Comparison of ENCODE assay signal across 4 fruit fly cellular contexts in the genomic region with DNA sequence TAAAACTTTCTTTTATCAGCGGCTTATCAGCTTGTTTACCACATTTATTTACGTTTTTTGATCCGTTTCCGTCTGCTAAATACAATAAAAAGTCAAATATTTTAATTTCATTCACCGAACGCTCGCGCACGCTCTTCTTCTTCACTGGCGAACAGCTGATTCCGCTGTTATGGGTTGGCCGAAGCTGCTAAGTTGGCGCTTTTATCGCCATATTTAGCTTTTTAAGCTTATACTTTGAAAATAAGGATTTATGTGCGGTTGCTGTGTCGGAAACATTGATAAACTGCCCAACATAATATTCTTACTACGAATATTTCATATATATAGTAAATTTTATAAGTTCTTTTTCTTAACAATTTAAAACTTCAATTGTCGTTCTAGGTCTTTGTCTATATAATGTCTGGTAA.
TF ChIP-seq lines count a peak whose summit lies in the region.

Naprt (minus strand) TSS at position 159 of the 407 bp plus-strand sequence.

- TF ChIP-seq CTCF in whole organism, embryonic (GFP tag; optimal IDR thresholded peaks at IDR 0.05; lab: Kevin White, UChicago) = no peak

TF ChIP-seq in whole organism, adult, 20 proteins besides CTCF, POLR2A, EP300 and RAD21:
- TF ChIP-seq Hr96 (GFP tag; optimal IDR thresholded peaks at IDR 0.05; lab: Kevin White, UChicago) (no peak), CG5204 (GFP tag; optimal IDR thresholded peaks at IDR 0.05; lab: Kevin White, UChicago) (no peak), cic (GFP tag; optimal IDR thresholded peaks at IDR 0.05; lab: Kevin White, UChicago) (peak; percentile 82), tj (GFP tag; optimal IDR thresholded peaks at IDR 0.05; lab: Kevin White, UChicago) (peak; percentile 5), kay (GFP tag; lab: Kevin White, UChicago; ENCODE audit: borderline replicate concordance) (peak; percentile 34), pad (GFP tag; optimal IDR thresholded peaks at IDR 0.05; lab: Kevin White, UChicago) (peak; percentile 34), bab1 (GFP tag; optimal IDR thresholded peaks at IDR 0.05; lab: Kevin White, UChicago) (no peak), CG1620 (GFP tag; optimal IDR thresholded peaks at IDR 0.05; lab: Kevin White, UChicago) (peak; percentile 4), toe (GFP tag; optimal IDR thresholded peaks at IDR 0.05; lab: Kevin White, UChicago) (peak; percentile 41), CG12768 (GFP tag; optimal IDR thresholded peaks at IDR 0.05; lab: Kevin White, UChicago) (peak; percentile 17)

TF ChIP-seq in whole organism, embryonic, 481 proteins besides CTCF, POLR2A, EP300 and RAD21 (continues in another document):
- peak; percentile 5 for TF ChIP-seq Hmr (GFP tag; optimal IDR thresholded peaks at IDR 0.05; lab: Kevin White, UChicago)
- peak; percentile 68 for TF ChIP-seq MBD-R2 (GFP tag; IDR thresholded peaks at IDR 0.05; lab: Robert Waterston, UW)
- TF ChIP-seq CG8765 (GFP tag; IDR thresholded peaks at IDR 0.05; lab: Robert Waterston, UW) = no peak
- no peak for TF ChIP-seq CG1792 (GFP tag; optimal IDR thresholded peaks at IDR 0.05; lab: Kevin White, UChicago)
- TF ChIP-seq CG12659 (GFP tag; optimal IDR thresholded peaks at IDR 0.05; lab: Kevin White, UChicago) = peak; percentile 28
- peak; percentile 13 for TF ChIP-seq Dek (tag; optimal IDR thresholded peaks at IDR 0.05; lab: Kevin White, UChicago)
- TF ChIP-seq Abd-B (GFP tag; optimal IDR thresholded peaks at IDR 0.05; lab: Kevin White, UChicago) = peak; percentile 28
- TF ChIP-seq CG32532 (GFP tag; IDR thresholded peaks at IDR 0.05; lab: Robert Waterston, UW) = peak; percentile 29; the same call in 1 of the 2 replicates
- peak; percentile 75 for TF ChIP-seq Blimp-1 (GFP tag; optimal IDR thresholded peaks at IDR 0.05; lab: Kevin White, UChicago)
- peak; percentile 0 for TF ChIP-seq BEAF-32 (GFP tag; optimal IDR thresholded peaks at IDR 0.05; lab: Kevin White, UChicago)
- TF ChIP-seq tap (tag; optimal IDR thresholded peaks at IDR 0.05; lab: Kevin White, UChicago) = no peak
- peak; percentile 48 for TF ChIP-seq nmo (GFP tag; optimal IDR thresholded peaks at IDR 0.05; lab: Kevin White, UChicago)
- peak; percentile 48 for TF ChIP-seq pzg (GFP tag; optimal IDR thresholded peaks at IDR 0.05; lab: Kevin White, UChicago)
- TF ChIP-seq CG9797 (GFP tag; optimal IDR thresholded peaks at IDR 0.05; lab: Kevin White, UChicago) = peak; percentile 51
- peak; percentile 43 for TF ChIP-seq CG15514 (GFP tag; optimal IDR thresholded peaks at IDR 0.05; lab: Kevin White, UChicago)
- peak; percentile 32 for TF ChIP-seq MESR4 (GFP tag; optimal IDR thresholded peaks at IDR 0.05; lab: Kevin White, UChicago)
- no peak for TF ChIP-seq CG13424 (tag; optimal IDR thresholded peaks at IDR 0.05; lab: Kevin White, UChicago)
- TF ChIP-seq rib (GFP tag; IDR thresholded peaks at IDR 0.05; lab: Robert Waterston, UW) = no peak
- no peak for TF ChIP-seq CG3281 (GFP tag; optimal IDR thresholded peaks at IDR 0.05; lab: Kevin White, UChicago)
- no peak for TF ChIP-seq HHEX (GFP tag; optimal IDR thresholded peaks at IDR 0.05; lab: Kevin White, UChicago)
- TF ChIP-seq CG12391 (tag; optimal IDR thresholded peaks at IDR 0.05; lab: Kevin White, UChicago) = peak; percentile 38
- TF ChIP-seq CG2116 (GFP tag; optimal IDR thresholded peaks at IDR 0.05; lab: Kevin White, UChicago) = peak; percentile 21
- no peak for TF ChIP-seq CG6272 (GFP tag; IDR thresholded peaks at IDR 0.05; lab: Robert Waterston, UW)
- peak; percentile 86 for TF ChIP-seq row (GFP tag; IDR thresholded peaks at IDR 0.05; lab: Robert Waterston, UW)
- TF ChIP-seq gfzf (GFP tag; optimal IDR thresholded peaks at IDR 0.05; lab: Kevin White, UChicago) = peak; percentile 60
- TF ChIP-seq lmd (GFP tag; IDR thresholded peaks at IDR 0.05; lab: Robert Waterston, UW) = no peak

TF ChIP-seq in whole organism, prepupa, 60 proteins besides CTCF, POLR2A, EP300 and RAD21:
- TF ChIP-seq Blimp-1 (GFP tag; optimal IDR thresholded peaks at IDR 0.05; lab: Kevin White, UChicago) (peak; percentile 69), svp (GFP tag; lab: Kevin White, UChicago) (peak; percentile 82), fd85E (GFP tag; optimal IDR thresholded peaks at IDR 0.05; lab: Kevin White, UChicago) (no peak)

TF ChIP-seq in whole organism, wandering third instar larva, 38 proteins besides CTCF, POLR2A, EP300 and RAD21:
- TF ChIP-seq ey (GFP tag; optimal IDR thresholded peaks at IDR 0.05; lab: Kevin White, UChicago) = peak; percentile 30
- no peak for TF ChIP-seq br (GFP tag; optimal IDR thresholded peaks at IDR 0.05; lab: Kevin White, UChicago)
- TF ChIP-seq dsf (GFP tag; optimal IDR thresholded peaks at IDR 0.05; lab: Kevin White, UChicago; ENCODE audit: borderline replicate concordance) = no peak
- TF ChIP-seq rgr (GFP tag; optimal IDR thresholded peaks at IDR 0.05; lab: Kevin White, UChicago) = no peak
- TF ChIP-seq Abd-B (GFP tag; optimal IDR thresholded peaks at IDR 0.05; lab: Kevin White, UChicago) = no peak
- TF ChIP-seq GATAd (GFP tag; optimal IDR thresholded peaks at IDR 0.05; lab: Kevin White, UChicago) = no peak
- TF ChIP-seq Rel (GFP tag; optimal IDR thresholded peaks at IDR 0.05; lab: Kevin White, UChicago) = no peak
- TF ChIP-seq Rel (tag; optimal IDR thresholded peaks at IDR 0.05; lab: Kevin White, UChicago) = no peak
- no peak for TF ChIP-seq pan (optimal IDR thresholded peaks at IDR 0.05; lab: Kevin White, UChicago)
- TF ChIP-seq CG9705 (GFP tag; optimal IDR thresholded peaks at IDR 0.05; lab: Kevin White, UChicago) = no peak
- TF ChIP-seq dl (GFP tag; optimal IDR thresholded peaks at IDR 0.05; lab: Kevin White, UChicago; ENCODE audit: insufficient read depth in 1 of 2, partially characterized antibody in 2 of 2) = no peak
- no peak for TF ChIP-seq Hnf4 (GFP tag; optimal IDR thresholded peaks at IDR 0.05; lab: Kevin White, UChicago)
- TF ChIP-seq dmrt93B (GFP tag; optimal IDR thresholded peaks at IDR 0.05; lab: Kevin White, UChicago) = no peak
- TF ChIP-seq Jra (GFP tag; optimal IDR thresholded peaks at IDR 0.05; lab: Kevin White, UChicago) = no peak
- TF ChIP-seq fru (GFP tag; optimal IDR thresholded peaks at IDR 0.05; lab: Kevin White, UChicago) = no peak
- no peak for TF ChIP-seq Vsx2 (GFP tag; optimal IDR thresholded peaks at IDR 0.05; lab: Kevin White, UChicago; ENCODE audit: partially characterized antibody)
- no peak for TF ChIP-seq psq (GFP tag; optimal IDR thresholded peaks at IDR 0.05; lab: Kevin White, UChicago)
- TF ChIP-seq CrebA (GFP tag; optimal IDR thresholded peaks at IDR 0.05; lab: Kevin White, UChicago; ENCODE audit: borderline replicate concordance) = no peak
- TF ChIP-seq tai (GFP tag; optimal IDR thresholded peaks at IDR 0.05; lab: Kevin White, UChicago) = no peak
- TF ChIP-seq Hr78 (GFP tag; optimal IDR thresholded peaks at IDR 0.05; lab: Kevin White, UChicago) = no peak
- no peak for TF ChIP-seq lola (GFP tag; optimal IDR thresholded peaks at IDR 0.05; lab: Kevin White, UChicago)
- no peak for TF ChIP-seq Dif (GFP tag; optimal IDR thresholded peaks at IDR 0.05; lab: Kevin White, UChicago; ENCODE audit: partially characterized antibody)
- TF ChIP-seq h (GFP tag; optimal IDR thresholded peaks at IDR 0.05; lab: Kevin White, UChicago) = no peak
- peak; percentile 10 for TF ChIP-seq Sp1 (GFP tag; optimal IDR thresholded peaks at IDR 0.05; lab: Kevin White, UChicago)
- no peak for TF ChIP-seq sage (GFP tag; optimal IDR thresholded peaks at IDR 0.05; lab: Kevin White, UChicago)
- TF ChIP-seq Dfd (GFP tag; optimal IDR thresholded peaks at IDR 0.05; lab: Kevin White, UChicago) = no peak
- TF ChIP-seq OdsH (GFP tag; optimal IDR thresholded peaks at IDR 0.05; lab: Kevin White, UChicago) = peak; percentile 10
- TF ChIP-seq CG32264 (GFP tag; optimal IDR thresholded peaks at IDR 0.05; lab: Kevin White, UChicago) = no peak
- peak; percentile 34 for TF ChIP-seq woc (GFP tag; optimal IDR thresholded peaks at IDR 0.05; lab: Kevin White, UChicago)
- peak; percentile 91 for TF ChIP-seq Myc (optimal IDR thresholded peaks at IDR 0.05; lab: Kevin White, UChicago)
- TF ChIP-seq Hr83 (GFP tag; optimal IDR thresholded peaks at IDR 0.05; lab: Kevin White, UChicago; ENCODE audit: poor library complexity, severe bottlenecking) = no peak
- no peak for TF ChIP-seq N (GFP tag; optimal IDR thresholded peaks at IDR 0.05; lab: Kevin White, UChicago)
- TF ChIP-seq HLH106 (tag; optimal IDR thresholded peaks at IDR 0.05; lab: Kevin White, UChicago) = peak; percentile 30
- no peak for TF ChIP-seq jim (GFP tag; optimal IDR thresholded peaks at IDR 0.05; lab: Kevin White, UChicago)
- no peak for TF ChIP-seq sv (GFP tag; optimal IDR thresholded peaks at IDR 0.05; lab: Kevin White, UChicago)
- TF ChIP-seq usp (GFP tag; optimal IDR thresholded peaks at IDR 0.05; lab: Kevin White, UChicago) = no peak
- no peak for TF ChIP-seq Mio (GFP tag; optimal IDR thresholded peaks at IDR 0.05; lab: Kevin White, UChicago)
- no peak for TF ChIP-seq brk (GFP tag; optimal IDR thresholded peaks at IDR 0.05; lab: Kevin White, UChicago)
- TF ChIP-seq foxo (GFP tag; optimal IDR thresholded peaks at IDR 0.05; lab: Kevin White, UChicago) = peak in 1 of 2 experiments; percentile 7
